Fruit fly (Drosophila melanogaster) whole organism, embryonic: ENCODE results near the gene hop.

Source experiments
- Atf6 ChIP-seq: fragments of 200-800 bp; sonication (Bioruptor generic); IDR thresholded peaks from 2 replicates; pipeline ENCODE4 v1.3.6; 2022; ENCODE audit warnings: missing biosample characterization, missing genetic modification characterization
- B-H2 ChIP-seq: fragments of 200-800 bp; sonication (Bioruptor generic); optimal IDR thresholded peaks from 2 replicates; lab custom pipeline; 2018; ENCODE audit warnings: missing biosample characterization, mild to moderate bottlenecking, missing genetic modification characterization
- CG10366 ChIP-seq: fragments of 200-800 bp; sonication (Bioruptor generic); IDR thresholded peaks from 2 replicates; pipeline ENCODE4 v1.3.6; 2022; ENCODE audit warnings: missing biosample characterization, missing genetic modification characterization
- CG10565 ChIP-seq: fragments of 200-800 bp; sonication (Bioruptor generic); optimal IDR thresholded peaks from 3 replicates; lab custom pipeline; 2016; ENCODE audit warnings: missing biosample characterization, mild to moderate bottlenecking, missing genetic modification characterization
- CG10979 ChIP-seq: fragments of 200-800 bp; sonication (Bioruptor generic); optimal IDR thresholded peaks from 2 replicates; lab custom pipeline; 2018; ENCODE audit warnings: missing biosample characterization, mild to moderate bottlenecking, missing genetic modification characterization, moderate library complexity
- CG12155 ChIP-seq: fragments of 200-800 bp; sonication (Bioruptor generic); optimal IDR thresholded peaks from 3 replicates; lab custom pipeline; 2016; ENCODE audit warnings: missing biosample characterization, missing genetic modification characterization
- CG13287 ChIP-seq: fragments of 200-800 bp; sonication (Bioruptor generic); IDR thresholded peaks from 2 replicates; pipeline ENCODE4 v1.3.6; 2022; ENCODE audit warnings: missing biosample characterization, missing genetic modification characterization; ENCODE audit not compliant: partially characterized antibody
- CG13424 ChIP-seq: fragments of 200-800 bp; sonication (Bioruptor generic); optimal IDR thresholded peaks from 2 replicates; lab custom pipeline; 2019; ENCODE audit warnings: missing biosample characterization, mild to moderate bottlenecking, missing genetic modification characterization, moderate library complexity
- CG13894 ChIP-seq: fragments of 200-800 bp; sonication (Bioruptor generic); optimal IDR thresholded peaks from 3 replicates; lab custom pipeline; 2018; ENCODE audit warnings: missing biosample characterization, mild to moderate bottlenecking, missing genetic modification characterization, moderate library complexity
- CG1602 ChIP-seq: fragments of 200-800 bp; sonication (Bioruptor generic); optimal IDR thresholded peaks from 3 replicates; lab custom pipeline; 2016; ENCODE audit warnings: missing biosample characterization, missing genetic modification characterization
- CG17612 ChIP-seq: fragments of 200-800 bp; sonication (Bioruptor generic); IDR thresholded peaks from 2 replicates; pipeline ENCODE4 v1.3.6; 2022; ENCODE audit warnings: missing biosample characterization, missing genetic modification characterization
- CG18764 ChIP-seq: fragments of 200-800 bp; sonication (Bioruptor generic); optimal IDR thresholded peaks from 3 replicates; lab custom pipeline; 2016; ENCODE audit warnings: missing biosample characterization, missing genetic modification characterization
- CG2875 ChIP-seq: fragments of 200-800 bp; sonication (Bioruptor generic); optimal IDR thresholded peaks from 2 replicates; lab custom pipeline; 2017; ENCODE audit warnings: missing biosample characterization, mild to moderate bottlenecking, missing genetic modification characterization, missing genetic modification reagents
- CG2889 ChIP-seq: fragments of 200-800 bp; sonication (Bioruptor generic); IDR thresholded peaks from 3 replicates; pipeline ENCODE4 v1.3.6; 2022; ENCODE audit warnings: missing biosample characterization, missing genetic modification characterization
- CG3065 ChIP-seq: fragments of 200-800 bp; sonication (Bioruptor generic); optimal IDR thresholded peaks from 2 replicates; lab custom pipeline; 2016; ENCODE audit warnings: missing biosample characterization, missing genetic modification characterization
- CG4617 ChIP-seq: fragments of 200-800 bp; sonication (Bioruptor generic); optimal IDR thresholded peaks from 3 replicates; lab custom pipeline; 2016; ENCODE audit warnings: missing biosample characterization, missing genetic modification characterization, borderline replicate concordance
- CG4730 ChIP-seq: fragments of 200-800 bp; sonication (Bioruptor generic); IDR thresholded peaks from 2 replicates; pipeline ENCODE4 v1.3.6; 2022; ENCODE audit warnings: missing biosample characterization, missing genetic modification characterization
- CG6175 ChIP-seq: fragments of 200-800 bp; sonication (Bioruptor generic); IDR thresholded peaks from 3 replicates; pipeline ENCODE4 v1.3.6; 2022; ENCODE audit warnings: missing biosample characterization, missing genetic modification characterization
- CG7928 ChIP-seq: fragments of 200-800 bp; sonication (Bioruptor generic); optimal IDR thresholded peaks from 2 replicates; lab custom pipeline; 2017; ENCODE audit warnings: missing biosample characterization, mild to moderate bottlenecking, missing genetic modification characterization
- CG9932 ChIP-seq: fragments of 200-800 bp; sonication (Bioruptor generic); IDR thresholded peaks from 2 replicates; pipeline ENCODE4 v1.3.6; 2022; ENCODE audit warnings: missing biosample characterization, missing genetic modification characterization
- CkIIα-i1 ChIP-seq: fragments of 200-800 bp; sonication (Bioruptor generic); IDR thresholded peaks from 2 replicates; pipeline ENCODE4 v1.3.6; 2022; ENCODE audit warnings: missing biosample characterization, missing genetic modification characterization
- CrebB ChIP-seq: fragments of 200-800 bp; sonication (Bioruptor generic); optimal IDR thresholded peaks from 3 replicates; lab custom pipeline; 2018; ENCODE audit warnings: missing biosample characterization, mild to moderate bottlenecking, missing genetic modification characterization
- D19B ChIP-seq: fragments of 200-800 bp; sonication (Bioruptor generic); optimal IDR thresholded peaks from 2 replicates; lab custom pipeline; 2017; ENCODE audit warnings: missing biosample characterization, mild to moderate bottlenecking, missing genetic modification characterization
- Dek ChIP-seq: fragments of 200-800 bp; sonication (Bioruptor generic); optimal IDR thresholded peaks from 3 replicates; lab custom pipeline; 2019; ENCODE audit warnings: missing biosample characterization, mild to moderate bottlenecking, missing genetic modification characterization, moderate library complexity
- Doc2 ChIP-seq: fragments of 200-800 bp; sonication (Bioruptor generic); IDR thresholded peaks from 2 replicates; pipeline ENCODE4 v1.3.6; 2022; ENCODE audit warnings: missing biosample characterization, missing genetic modification characterization
- Dp ChIP-seq: fragments of 200-800 bp; sonication (Bioruptor generic); optimal IDR thresholded peaks from 2 replicates; lab custom pipeline; 2018; ENCODE audit warnings: missing biosample characterization, mild to moderate bottlenecking, missing genetic modification characterization, moderate library complexity
- Elba2 ChIP-seq: fragments of 200-800 bp; sonication (Bioruptor generic); optimal IDR thresholded peaks from 3 replicates; lab custom pipeline; 2016; ENCODE audit warnings: missing biosample characterization, missing genetic modification characterization
- Ets65A ChIP-seq: fragments of 200-800 bp; sonication (Bioruptor generic); peaks from one replicate; lab custom pipeline; 2016; ENCODE audit warnings: missing biosample characterization, missing genetic modification characterization
- Gsc ChIP-seq: fragments of 200-800 bp; sonication (Bioruptor generic); IDR thresholded peaks from 2 replicates; pipeline ENCODE4 v1.3.6; 2022; ENCODE audit warnings: missing biosample characterization, missing genetic modification characterization
- HHEX ChIP-seq: fragments of 200-800 bp; sonication (Bioruptor generic); optimal IDR thresholded peaks from 3 replicates; lab custom pipeline; 2017; ENCODE audit warnings: missing biosample characterization, mild to moderate bottlenecking, missing genetic modification characterization, missing genetic modification reagents
- HLH4C ChIP-seq: fragments of 200-800 bp; sonication (Bioruptor generic); IDR thresholded peaks from 3 replicates; pipeline ENCODE4 v1.3.6; 2022; ENCODE audit warnings: missing biosample characterization, missing genetic modification characterization; ENCODE audit not compliant: partially characterized antibody
- HmgD ChIP-seq: fragments of 200-800 bp; sonication (Bioruptor generic); optimal IDR thresholded peaks from 3 replicates; lab custom pipeline; 2016; ENCODE audit warnings: missing biosample characterization, missing genetic modification characterization
- Hmr ChIP-seq: fragments of 200-800 bp; sonication (Bioruptor generic); optimal IDR thresholded peaks from 3 replicates; lab custom pipeline; 2017; ENCODE audit warnings: mild to moderate bottlenecking, missing biosample characterization, missing genetic modification reagents, missing genetic modification characterization
- Mad ChIP-seq: fragments of 200-800 bp; sonication (Bioruptor generic); optimal IDR thresholded peaks from 2 replicates; lab custom pipeline; 2016; ENCODE audit warnings: missing biosample characterization, missing genetic modification characterization
- Opbp ChIP-seq: fragments of 200-800 bp; sonication (Bioruptor generic); IDR thresholded peaks from 3 replicates; pipeline ENCODE4 v1.3.6; 2022; ENCODE audit warnings: missing biosample characterization, missing genetic modification characterization; ENCODE audit not compliant: partially characterized antibody
- Sin3A ChIP-seq: fragments of >200 bp; optimal IDR thresholded peaks from 2 replicates; lab custom pipeline; 2018
- Taf1 ChIP-seq: fragments of 200-800 bp; sonication (Bioruptor generic); IDR thresholded peaks from 2 replicates; pipeline ENCODE4 v1.3.6; 2022; ENCODE audit warnings: missing biosample characterization, missing genetic modification characterization
- Usf ChIP-seq: fragments of 200-800 bp; sonication (Bioruptor generic); optimal IDR thresholded peaks from 2 replicates; lab custom pipeline; 2017; ENCODE audit warnings: missing genotype, missing biosample characterization, missing genetic modification characterization
- cad ChIP-seq: fragments of >200 bp; optimal IDR thresholded peaks from 2 replicates; lab custom pipeline; 2017; ENCODE audit warnings: missing biosample characterization, missing genetic modification characterization
- dm ChIP-seq: fragments of 200-800 bp; sonication (Bioruptor generic); optimal IDR thresholded peaks from 3 replicates; lab custom pipeline; 2016; ENCODE audit warnings: missing biosample characterization, missing genetic modification characterization
- eyg ChIP-seq: fragments of 200-800 bp; sonication (Bioruptor generic); optimal IDR thresholded peaks from 3 replicates; lab custom pipeline; 2016; ENCODE audit warnings: missing biosample characterization, missing genetic modification characterization
- fd102C ChIP-seq: fragments of 200-800 bp; sonication (Bioruptor generic); optimal IDR thresholded peaks from 2 replicates; lab custom pipeline; 2018; ENCODE audit warnings: missing biosample characterization, mild to moderate bottlenecking, missing genetic modification characterization, moderate library complexity
- gt ChIP-seq: fragments of 200-800 bp; sonication (Bioruptor generic); IDR thresholded peaks from 2 replicates; pipeline ENCODE4 v1.3.6; 2022; ENCODE audit warnings: missing biosample characterization, missing genetic modification characterization
- h ChIP-seq: fragments of >200 bp; optimal IDR thresholded peaks from 2 replicates; lab custom pipeline; 2017
- ham ChIP-seq: fragments of 200-800 bp; sonication (Bioruptor generic); IDR thresholded peaks from 2 replicates; pipeline ENCODE4 v1.3.6; 2022; ENCODE audit warnings: missing biosample characterization, missing genetic modification characterization
- nerfin-2 ChIP-seq: fragments of 200-800 bp; sonication (Bioruptor generic); IDR thresholded peaks from 2 replicates; pipeline ENCODE4 v1.3.6; 2022; ENCODE audit warnings: missing biosample characterization, missing genetic modification characterization; ENCODE audit not compliant: partially characterized antibody
- onecut ChIP-seq: fragments of 200-800 bp; sonication (Bioruptor generic); IDR thresholded peaks from 2 replicates; pipeline ENCODE4 v1.3.6; 2022; ENCODE audit warnings: missing biosample characterization, missing genetic modification characterization
- pum ChIP-seq: fragments of 200-800 bp; sonication (Bioruptor generic); optimal IDR thresholded peaks from 2 replicates; lab custom pipeline; 2016; ENCODE audit warnings: missing biosample characterization, missing genetic modification characterization
- sug ChIP-seq: fragments of 200-800 bp; optimal IDR thresholded peaks from 2 replicates; lab custom pipeline; 2019; ENCODE audit warnings: missing biosample characterization, mild to moderate bottlenecking, missing genetic modification characterization, moderate library complexity
- ttk ChIP-seq: fragments of 200-800 bp; sonication (Bioruptor generic); IDR thresholded peaks from 2 replicates; pipeline ENCODE4 v2.1.2; 2022; ENCODE audit warnings: missing biosample characterization, missing genetic modification characterization

The hop gene

DNA sequence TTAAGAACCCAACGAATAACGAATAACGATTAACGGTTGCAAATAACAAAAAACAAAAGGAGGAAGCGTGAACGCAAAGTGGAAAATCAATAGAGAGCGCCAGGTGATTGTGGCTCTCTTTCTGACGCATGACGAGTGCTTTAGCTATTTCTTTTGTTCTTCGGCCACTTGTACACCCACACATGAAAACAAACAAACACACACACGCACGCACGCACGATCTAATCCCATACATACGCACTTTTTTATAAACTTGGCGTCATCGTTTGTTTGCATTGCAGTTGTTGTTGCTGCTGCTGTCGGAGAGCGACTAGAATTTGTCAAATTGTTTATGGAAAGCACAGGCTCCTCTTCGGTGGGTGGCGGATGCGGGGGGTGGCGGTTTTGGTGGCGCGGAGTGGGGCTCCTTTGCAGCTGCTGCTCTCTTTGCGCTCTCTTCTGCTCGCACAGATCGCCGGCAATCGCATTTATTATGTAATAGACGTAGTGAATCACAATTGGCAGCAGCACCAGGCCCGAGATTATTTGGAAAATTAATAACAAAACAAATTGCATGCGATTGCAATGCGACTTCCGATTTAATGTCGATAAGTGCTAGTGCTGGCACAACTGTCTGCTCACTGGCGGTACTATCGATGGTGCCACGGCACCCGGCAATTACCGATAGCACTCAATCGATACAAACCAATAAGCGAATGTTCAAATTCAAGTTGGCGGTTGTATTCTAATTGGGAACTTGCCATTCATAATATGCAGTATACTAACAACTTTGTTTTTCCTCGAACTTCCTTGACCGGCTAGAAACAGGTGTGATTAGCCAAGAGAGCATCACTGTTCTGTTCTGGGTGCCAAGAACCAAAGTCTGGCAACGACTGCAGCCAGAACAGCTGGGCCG, 28.7 kb downstream of the hop start (continued):
- peak; percentile 14 for TF ChIP-seq Dek (tag; lab: Kevin White, UChicago)
- TF ChIP-seq ttk (GFP tag; lab: Robert Waterston, UW), result no peak
- TF ChIP-seq CrebB (tag; lab: Kevin White, UChicago), result no peak
- no peak for TF ChIP-seq Mad
- no peak for TF ChIP-seq h (lab: Kevin White, UChicago)
- TF ChIP-seq CkIIα-i1, result no peak
- peak; percentile 52; the same call in 1 of the 2 replicates for TF ChIP-seq Atf6 (GFP tag; lab: Robert Waterston, UW)
- TF ChIP-seq CG6175, result no peak
- TF ChIP-seq CG9932 (GFP tag; lab: Robert Waterston, UW), result peak; percentile 78
- TF ChIP-seq fd102C (GFP tag; lab: Kevin White, UChicago), result no peak
- TF ChIP-seq cad (GFP tag; lab: Kevin White, UChicago), result no peak
- TF ChIP-seq Usf (GFP tag; lab: Kevin White, UChicago), result no peak
- TF ChIP-seq Sin3A, result peak; percentile 93
- TF ChIP-seq Opbp, result peak; percentile 91
- TF ChIP-seq ham (GFP tag; lab: Robert Waterston, UW), result no peak
- peak; percentile 91 for TF ChIP-seq HLH4C (GFP tag; lab: Robert Waterston, UW)
- peak; percentile 65 for TF ChIP-seq B-H2
- no peak for TF ChIP-seq gt (GFP tag; lab: Robert Waterston, UW)
- TF ChIP-seq CG13424 (tag; lab: Kevin White, UChicago), result peak; percentile 50
- TF ChIP-seq Hmr (GFP tag; lab: Kevin White, UChicago), result peak; percentile 55
- TF ChIP-seq D19B (GFP tag; lab: Kevin White, UChicago), result no peak
- peak; percentile 88 for TF ChIP-seq CG13287 (GFP tag; lab: Robert Waterston, UW)
- TF ChIP-seq onecut (GFP tag; lab: Robert Waterston, UW), result peak; percentile 99
- TF ChIP-seq Gsc (GFP tag; lab: Robert Waterston, UW), result no peak
- TF ChIP-seq CG10565 (GFP tag; lab: Kevin White, UChicago), result no peak
- TF ChIP-seq Taf1, result no peak
- no peak for TF ChIP-seq CG4730 (GFP tag; lab: Robert Waterston, UW)
- peak; percentile 19 for TF ChIP-seq CG7928 (GFP tag; lab: Kevin White, UChicago)
- TF ChIP-seq CG1602 (GFP tag; lab: Kevin White, UChicago), result no peak
- no peak for TF ChIP-seq CG3065 (GFP tag; lab: Kevin White, UChicago)
- peak; percentile 45 for TF ChIP-seq CG12155 (GFP tag; lab: Kevin White, UChicago)
- no peak; the same call in 1 of the 2 replicates for TF ChIP-seq CG10366 (GFP tag; lab: Robert Waterston, UW)
- peak; percentile 85 for TF ChIP-seq HmgD (GFP tag; lab: Kevin White, UChicago)
- no peak for TF ChIP-seq Doc2 (GFP tag; lab: Robert Waterston, UW)
- peak; percentile 17 for TF ChIP-seq CG2875 (GFP tag; lab: Kevin White, UChicago)
- TF ChIP-seq nerfin-2 (GFP tag; lab: Robert Waterston, UW), result peak; percentile 73
- TF ChIP-seq pum (GFP tag; lab: Kevin White, UChicago), result peak; percentile 41
- TF ChIP-seq Elba2 (GFP tag; lab: Kevin White, UChicago), result peak; percentile 97
- peak; percentile 90 for TF ChIP-seq Ets65A (GFP tag; lab: Kevin White, UChicago)
- no peak for TF ChIP-seq CG18764 (GFP tag; lab: Kevin White, UChicago)
- no peak for TF ChIP-seq eyg
- TF ChIP-seq CG17612, result no peak
- TF ChIP-seq Dp (GFP tag; lab: Kevin White, UChicago), result peak; percentile 64
- peak; percentile 30 for TF ChIP-seq CG13894 (tag; lab: Kevin White, UChicago)
- 0 out of 3 replicates have a peak, but pooled peaks have one; percentile 27 for TF ChIP-seq CG2889 (GFP tag; lab: Robert Waterston, UW)
- TF ChIP-seq dm (GFP tag; lab: Kevin White, UChicago), result no peak
- TF ChIP-seq HHEX (GFP tag; lab: Kevin White, UChicago), result peak; percentile 17
- no peak for TF ChIP-seq CG10979 (tag; lab: Kevin White, UChicago)
- peak; percentile 56 for TF ChIP-seq sug
- peak; percentile 44 for TF ChIP-seq CG4617 (GFP tag; lab: Kevin White, UChicago)
